Fruit fly (Drosophila melanogaster): ENCODE measurements around the gene CG8840.
A peak's percentile ranks its signal among the peaks of the same experiment; 100 is the strongest.

Gene CG8840

DNA sequence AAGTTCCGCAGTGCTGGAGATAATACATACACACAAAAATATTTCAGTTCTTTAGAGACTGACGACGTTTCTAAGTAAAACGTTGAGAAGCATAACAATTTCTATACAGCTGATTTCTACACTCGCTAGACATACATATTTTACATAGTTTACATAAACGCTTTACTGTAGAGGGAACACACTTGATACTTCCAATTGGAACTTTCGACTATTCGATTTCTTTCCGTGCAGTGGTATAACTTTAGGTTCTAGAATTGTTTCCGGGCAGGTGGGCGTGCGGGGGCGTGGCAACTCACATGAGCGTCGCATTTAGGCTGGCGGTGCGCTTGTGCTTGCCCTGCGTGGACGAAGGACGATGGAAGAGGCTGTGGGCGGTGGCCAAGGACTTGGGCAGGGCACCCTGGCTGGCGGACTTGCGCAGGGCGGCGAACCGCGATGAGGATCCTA is 37.9 kb upstream of the CG8840 start (continued):
- TF ChIP-seq CG33213 (GFP tag; optimal IDR thresholded peaks at IDR 0.05) (peak; percentile 19), CG3065 (GFP tag; optimal IDR thresholded peaks at IDR 0.05) (peak; percentile 65), Ets65A (GFP tag) (peak; percentile 91), wor (GFP tag; IDR thresholded peaks at IDR 0.05) (no peak), CG7839 (tag; optimal IDR thresholded peaks at IDR 0.05) (peak; percentile 27), CkIIα-i1 (GFP tag; IDR thresholded peaks at IDR 0.05) (0 out of 2 replicates have a peak, but pooled peaks have one; percentile 35), Xrp1 (GFP tag; IDR thresholded peaks at IDR 0.05) (0 out of 2 replicates have a peak, but pooled peaks have one; percentile 48), gem (tag; optimal IDR thresholded peaks at IDR 0.05) (peak; percentile 41), ci (GFP tag; IDR thresholded peaks at IDR 0.05) (no peak), HmgD (GFP tag; optimal IDR thresholded peaks at IDR 0.05) (peak; percentile 30), CG9609 (GFP tag; optimal IDR thresholded peaks at IDR 0.05) (peak; percentile 2), CG15269 (tag; optimal IDR thresholded peaks at IDR 0.05) (peak; percentile 25), Rx (GFP tag; IDR thresholded peaks at IDR 0.05) (0 out of 2 replicates have a peak, but pooled peaks have one; percentile 14), row (GFP tag; IDR thresholded peaks at IDR 0.05) (peak; percentile 40; the same call in 2 of the 3 replicates), Sox102F (GFP tag; optimal IDR thresholded peaks at IDR 0.05) (peak; percentile 16), CG7271 (tag; optimal IDR thresholded peaks at IDR 0.05) (no peak), CG4404 (GFP tag; IDR thresholded peaks at IDR 0.05) (no peak), CG14014 (GFP tag; IDR thresholded peaks at IDR 0.05) (0 out of 2 replicates have a peak, but pooled peaks have one; percentile 13), hth (optimal IDR thresholded peaks at IDR 0.05) (no peak), CG16813 (GFP tag; IDR thresholded peaks at IDR 0.05; ENCODE audit: partially characterized antibody) (peak; percentile 47), CG12391 (tag; optimal IDR thresholded peaks at IDR 0.05) (peak; percentile 25), bigmax (GFP tag; optimal IDR thresholded peaks at IDR 0.05) (no peak), CG11398 (GFP tag; optimal IDR thresholded peaks at IDR 0.05) (no peak), zf30C (GFP tag; optimal IDR thresholded peaks at IDR 0.05) (peak; percentile 72), CG8089 (GFP tag; optimal IDR thresholded peaks at IDR 0.05) (peak; percentile 10), ara (GFP tag; IDR thresholded peaks at IDR 0.05) (peak; percentile 50), Sry-β (GFP tag; optimal IDR thresholded peaks at IDR 0.05) (no peak), Antp (GFP tag; optimal IDR thresholded peaks at IDR 0.05) (peak; percentile 7), gsb-n (tag; optimal IDR thresholded peaks at IDR 0.05) (no peak), phol (tag; optimal IDR thresholded peaks at IDR 0.05) (peak; percentile 15), CG10979 (tag; optimal IDR thresholded peaks at IDR 0.05) (peak; percentile 23), hkb (optimal IDR thresholded peaks at IDR 0.05) (no peak), hkb (GFP tag; IDR thresholded peaks at IDR 0.05) (peak; percentile 12; the same call in 1 of the 2 replicates), PHDP (tag; optimal IDR thresholded peaks at IDR 0.05) (peak; percentile 7), mam (GFP tag; optimal IDR thresholded peaks at IDR 0.05) (peak; percentile 29), vvl (GFP tag; IDR thresholded peaks at IDR 0.05) (0 out of 2 replicates have a peak, but pooled peaks have one; percentile 32), org-1 (GFP tag; optimal IDR thresholded peaks at IDR 0.05) (no peak), Bgb (GFP tag; IDR thresholded peaks at IDR 0.05; ENCODE audit: partially characterized antibody) (peak; percentile 67), CG17359 (tag; optimal IDR thresholded peaks at IDR 0.05) (peak; percentile 6), CG1603 (tag; optimal IDR thresholded peaks at IDR 0.05) (peak; percentile 35), dmrt99B (tag; optimal IDR thresholded peaks at IDR 0.05) (peak; percentile 13), seq (GFP tag; IDR thresholded peaks at IDR 0.05) (no peak), insv (GFP tag; optimal IDR thresholded peaks at IDR 0.05) (peak; percentile 65 to 94), az2 (GFP tag; optimal IDR thresholded peaks at IDR 0.05) (no peak), knrl (GFP tag; IDR thresholded peaks at IDR 0.05; ENCODE audit: partially characterized antibody) (peak; percentile 49; the same call in 2 of the 3 replicates), NK7.1 (GFP tag; optimal IDR thresholded peaks at IDR 0.05) (no peak), CG7963 (GFP tag; IDR thresholded peaks at IDR 0.05; ENCODE audit: partially characterized antibody) (peak; percentile 42; the same call in 1 of the 3 replicates), Med (GFP tag) (peak; percentile 87), BtbVII (GFP tag; optimal IDR thresholded peaks at IDR 0.05) (no peak), CG10209 (GFP tag; optimal IDR thresholded peaks at IDR 0.05) (peak; percentile 3), CG8281 (tag; optimal IDR thresholded peaks at IDR 0.05) (no peak)

Measured in whole organism, embryonic.